Worm (Caenorhabditis elegans): ENCODE measurements around the gene kin-16.

ce11 chrII:9438853-9439252, 2.9 kb upstream of the kin-16 start:
- TF ChIP-seq lsy-2 (tag; optimal IDR thresholded peaks at IDR 0.05) (no peak), sem-2 (GFP tag; optimal IDR thresholded peaks at IDR 0.05) (no peak)

All from whole organism, mixed stage, embryonic.